Worm (Caenorhabditis elegans): ENCODE data around the gene B0218.7.
A peak's percentile ranks its signal among the peaks of the same experiment; 100 is the strongest.

Gene B0218.7

ce11 chrIV:8136005-8136512, 29.8 kb downstream of the B0218.7 start, which contains the start of the genes isp-1 and islo-1 (continued):
- TF ChIP-seq snpc-1.1 (tag; optimal IDR thresholded peaks at IDR 0.05; ENCODE audit: insufficient read depth) (no peak), mes-4 (tag; optimal IDR thresholded peaks at IDR 0.05) (no peak), nhr-27 (tag; optimal IDR thresholded peaks at IDR 0.05) (no peak), ZK185.1 (tag; optimal IDR thresholded peaks at IDR 0.05; ENCODE audit: poor library complexity, severe bottlenecking) (no peak), ceh-27 (GFP tag; optimal IDR thresholded peaks at IDR 0.05) (peak; percentile 25), F33H1.4 (GFP tag; IDR thresholded peaks at IDR 0.05) (peak; percentile 13; the same call in 1 of the 2 replicates), egl-18 (GFP tag; IDR thresholded peaks at IDR 0.05) (no peak), F49E8.2 (tag; optimal IDR thresholded peaks at IDR 0.05; ENCODE audit: insufficient read depth) (peak; percentile 1), ets-4 (GFP tag; optimal IDR thresholded peaks at IDR 0.05) (no peak), somi-1 (GFP tag; optimal IDR thresholded peaks at IDR 0.05) (no peak), madf-8 (GFP tag; conservative IDR thresholded peaks at IDR 0.05) (peak; percentile 13; the same call in 1 of the 2 replicates), die-1 (tag; optimal IDR thresholded peaks at IDR 0.05) (no peak), madf-3 (GFP tag; IDR thresholded peaks at IDR 0.05) (peak; percentile 92), unc-62 (GFP tag; optimal IDR thresholded peaks at IDR 0.05) (no peak), Y56A3A.18 (GFP tag; IDR thresholded peaks at IDR 0.05) (no peak), bed-1 (GFP tag; IDR thresholded peaks at IDR 0.05) (no peak), lsy-27 (tag; optimal IDR thresholded peaks at IDR 0.05; ENCODE audit: borderline replicate concordance, insufficient read depth) (no peak), mel-28 (tag; optimal IDR thresholded peaks at IDR 0.05; ENCODE audit: borderline replicate concordance) (no peak), sptf-2 (GFP tag; optimal IDR thresholded peaks at IDR 0.05) (no peak), dox-1 (GFP tag; IDR thresholded peaks at IDR 0.05) (peak; percentile 45; the same call in 1 of the 2 replicates), attf-3 (GFP tag; conservative IDR thresholded peaks at IDR 0.05) (no peak), F23B12.7 (tag; optimal IDR thresholded peaks at IDR 0.05; ENCODE audit: insufficient read depth) (peak; percentile 67), T26A5.8 (tag; optimal IDR thresholded peaks at IDR 0.05) (no peak), snpc-4 (GFP tag; optimal IDR thresholded peaks at IDR 0.05) (no peak), snpc-4 (tag; optimal IDR thresholded peaks at IDR 0.05) (peak in 2 of 4 experiments; percentile 46 to 53), gei-17 (GFP tag; optimal IDR thresholded peaks at IDR 0.05) (no peak), K12H6.12 (tag; optimal IDR thresholded peaks at IDR 0.05) (peak; percentile 33), lag-1 (GFP tag; IDR thresholded peaks at IDR 0.05) (no peak), B0035.1 (tag; optimal IDR thresholded peaks at IDR 0.05) (no peak)

DNA sequence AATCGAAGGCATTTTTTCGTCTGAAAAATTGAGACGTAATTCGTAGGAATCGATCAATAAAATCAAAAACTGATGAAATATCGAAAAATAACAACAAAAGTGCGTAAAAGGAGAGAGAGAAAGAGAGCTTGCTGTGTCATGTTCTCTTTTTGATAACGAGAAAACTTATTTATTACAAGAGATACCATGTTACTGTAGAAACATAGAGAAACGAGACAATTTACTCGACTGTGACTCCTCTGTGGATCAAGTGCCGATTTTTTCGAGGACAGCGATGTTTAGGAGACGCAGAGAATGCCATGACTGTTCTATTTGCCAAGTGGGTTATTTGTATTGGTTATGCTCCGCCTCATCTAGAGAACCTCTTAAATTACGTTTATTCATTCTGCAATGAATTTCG, 32.3 kb downstream of the B0218.7 start, which contains the start of gene sph-1:
Gene sph-1, minus strand, starts transcription at position 23 of the 400 bp plus-strand sequence.
- 0 out of 2 replicates have a peak, but pooled peaks have one; percentile 15 for TF ChIP-seq lin-26 (GFP tag; IDR thresholded peaks at IDR 0.05)
- no peak for TF ChIP-seq lag-1 (GFP tag; IDR thresholded peaks at IDR 0.05)
- peak; percentile 61; the same call in 1 of the 2 replicates for TF ChIP-seq B0336.3 (GFP tag; IDR thresholded peaks at IDR 0.05)
- TF ChIP-seq repo-1 (tag; optimal IDR thresholded peaks at IDR 0.05): peak; percentile 51
- no peak for TF ChIP-seq athp-1 (tag; optimal IDR thresholded peaks at IDR 0.05)
- TF ChIP-seq ztf-28 (GFP tag; IDR thresholded peaks at IDR 0.05): no peak
- peak; percentile 47; the same call in 1 of the 2 replicates for TF ChIP-seq hmg-1.2 (GFP tag; IDR thresholded peaks at IDR 0.05)
- no peak for TF ChIP-seq K11D2.4 (GFP tag; IDR thresholded peaks at IDR 0.05)
- no peak for TF ChIP-seq akir-1 (GFP tag; optimal IDR thresholded peaks at IDR 0.05)
- no peak for TF ChIP-seq bed-1 (GFP tag; IDR thresholded peaks at IDR 0.05)
- TF ChIP-seq F57A8.1 (GFP tag; optimal IDR thresholded peaks at IDR 0.05): no peak
- TF ChIP-seq madf-8 (GFP tag; conservative IDR thresholded peaks at IDR 0.05): no peak
- no peak for TF ChIP-seq madf-3 (GFP tag; IDR thresholded peaks at IDR 0.05)
- TF ChIP-seq snpc-3.4 (tag; optimal IDR thresholded peaks at IDR 0.05): no peak
- no peak for TF ChIP-seq ccch-3 (GFP tag; optimal IDR thresholded peaks at IDR 0.05)
- no peak for TF ChIP-seq rpc-1 (optimal IDR thresholded peaks at IDR 0.05)
- no peak for TF ChIP-seq rpc-1 (tag; optimal IDR thresholded peaks at IDR 0.05)
- no peak for TF ChIP-seq efl-1 (GFP tag; optimal IDR thresholded peaks at IDR 0.05)
- TF ChIP-seq nfya-2 (GFP tag; IDR thresholded peaks at IDR 0.05): no peak
- TF ChIP-seq snpc-1.3 (tag; optimal IDR thresholded peaks at IDR 0.05; ENCODE audit: insufficient read depth): peak; percentile 4
- TF ChIP-seq madf-10 (tag; optimal IDR thresholded peaks at IDR 0.05): peak; percentile 42
- peak; percentile 30 for TF ChIP-seq lin-40 (tag; optimal IDR thresholded peaks at IDR 0.05)
- TF ChIP-seq F49E8.2 (tag; optimal IDR thresholded peaks at IDR 0.05; ENCODE audit: insufficient read depth): no peak

Measured in whole organism, young adult.